Worm (Caenorhabditis elegans) whole organism, late embryonic: ENCODE measurements around the gene C54C6.11.

ENCODE experiments used
- ahr-1 ChIP-seq: sonication (generic microtip); optimal IDR thresholded peaks from 2 replicates; lab custom pipeline; 2016; ENCODE audit warnings: missing genetic modification characterization, missing compliant biosample characterization
- ceh-22 ChIP-seq: sonication (generic microtip); optimal IDR thresholded peaks from 2 replicates; lab custom pipeline; 2017; ENCODE audit warnings: missing biosample characterization, missing genetic modification characterization
- ceh-6 ChIP-seq: fragments of 200-800 bp; sonication (Bioruptor generic); optimal IDR thresholded peaks from 2 replicates; lab custom pipeline; 2018; ENCODE audit warnings: mild to moderate bottlenecking, missing genetic modification characterization, missing compliant biosample characterization
- dmd-4 ChIP-seq: sonication (generic microtip); optimal IDR thresholded peaks from 2 replicates; lab custom pipeline; 2016; ENCODE audit warnings: borderline replicate concordance, missing genetic modification characterization, missing compliant biosample characterization
- elt-2 ChIP-seq: sonication (generic microtip); optimal IDR thresholded peaks from 2 replicates; lab custom pipeline; 2016; ENCODE audit warnings: missing genetic modification reagents, missing genetic modification characterization, missing compliant biosample characterization
- fkh-10 ChIP-seq: fragments of 150-350 bp; optimal IDR thresholded peaks from 2 replicates; lab custom pipeline; 2014; ENCODE audit warnings: missing biosample characterization, missing genetic modification reagents, missing genetic modification characterization
- lin-11 ChIP-seq: fragments of 200-800 bp; sonication (Bioruptor generic); optimal IDR thresholded peaks from 2 replicates; lab custom pipeline; 2018; ENCODE audit warnings: mild to moderate bottlenecking, missing genetic modification characterization, missing compliant biosample characterization
- pha-4 ChIP-seq: fragments of 150-350 bp; optimal IDR thresholded peaks from 2 replicates; lab custom pipeline; 2018; ENCODE audit warnings: missing biosample characterization, missing genetic modification reagents, missing genetic modification characterization
- sdc-2 ChIP-seq: sonication (generic microtip); optimal IDR thresholded peaks from 2 replicates; lab custom pipeline; 2016; ENCODE audit warnings: missing genotype, missing genetic modification characterization, missing compliant biosample characterization
- sox-2 ChIP-seq: fragments of 200-800 bp; sonication (Bioruptor generic); IDR thresholded peaks from 2 replicates; pipeline ENCODE4 v1.3.6; 2022; ENCODE audit warnings: missing genetic modification reagents, missing genetic modification characterization, missing compliant biosample characterization

DNA sequence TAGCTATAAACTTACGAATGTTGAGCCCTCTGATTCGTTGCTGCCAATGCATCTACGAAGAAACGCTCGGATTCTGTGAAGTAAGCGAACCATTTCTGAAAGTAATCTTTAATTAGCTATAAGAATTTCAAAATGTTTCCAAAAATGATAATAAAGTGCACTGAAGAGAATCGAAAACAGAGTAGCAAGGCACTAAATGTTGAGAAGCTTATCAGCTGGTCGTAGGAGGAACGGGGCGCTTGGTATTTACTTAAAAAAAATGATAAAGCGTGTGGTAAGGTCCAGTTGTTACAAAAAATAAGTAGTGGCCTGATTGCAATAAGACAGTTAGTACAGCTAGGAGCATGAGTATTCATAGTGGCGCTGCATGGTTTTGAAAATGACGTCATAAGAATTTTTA lies 1.8 kb upstream of the C54C6.11 start, which contains the start of gene C54C6.7:
- TF ChIP-seq sdc-2 (tag; lab: Kevin White, UChicago) = no peak
- TF ChIP-seq elt-2 (tag; lab: Kevin White, UChicago) = no peak
- TF ChIP-seq dmd-4 = no peak
- no peak for TF ChIP-seq fkh-10 (GFP tag; lab: Kevin White, UChicago)
- TF ChIP-seq sox-2 (GFP tag; lab: Robert Waterston, UW) = no peak
- no peak for TF ChIP-seq pha-4
- TF ChIP-seq ceh-22 (tag; lab: Kevin White, UChicago) = no peak
- no peak for TF ChIP-seq lin-11 (tag; lab: Kevin White, UChicago)
- no peak for TF ChIP-seq ceh-6
- no peak for TF ChIP-seq ahr-1
